Comparison of ENCODE assay signal across 6 fruit fly cellular contexts in genomic region chr2L:19361632-19362142, dm6.
TF ChIP-seq lines count a peak whose summit lies in the region.

No protein-coding gene starts in this region.

- TF ChIP-seq CTCF in whole organism, embryonic (GFP tag; optimal IDR thresholded peaks at IDR 0.05; lab: Kevin White, UChicago): no peak

TF ChIP-seq in Kc167, 6 proteins besides CTCF, POLR2A, EP300 and RAD21:
- peak; percentile 80 for TF ChIP-seq psq (optimal IDR thresholded peaks at IDR 0.05; lab: Kevin White, UChicago)
- no peak for TF ChIP-seq Sin3A (optimal IDR thresholded peaks at IDR 0.05; lab: Kevin White, UChicago)

TF ChIP-seq in whole organism, adult, 20 proteins besides CTCF, POLR2A, EP300 and RAD21:
- TF ChIP-seq cic (GFP tag; optimal IDR thresholded peaks at IDR 0.05; lab: Kevin White, UChicago): no peak
- TF ChIP-seq tj (GFP tag; optimal IDR thresholded peaks at IDR 0.05; lab: Kevin White, UChicago): peak; percentile 67
TF ChIP-seq in whole organism, adult: peak in this region for 1.

TF ChIP-seq in whole organism, embryonic, 481 proteins besides CTCF, POLR2A, EP300 and RAD21 (continues in another document):
- TF ChIP-seq CG4424 (GFP tag; optimal IDR thresholded peaks at IDR 0.05; lab: Kevin White, UChicago): peak; percentile 4
- TF ChIP-seq gsb-n (tag; optimal IDR thresholded peaks at IDR 0.05; lab: Kevin White, UChicago): no peak
- peak; percentile 27 for TF ChIP-seq CG1832 (GFP tag; optimal IDR thresholded peaks at IDR 0.05; lab: Kevin White, UChicago)
- TF ChIP-seq CG17186 (GFP tag; optimal IDR thresholded peaks at IDR 0.05; lab: Kevin White, UChicago): no peak
- TF ChIP-seq CG7745 (tag; optimal IDR thresholded peaks at IDR 0.05; lab: Kevin White, UChicago): no peak
- no peak for TF ChIP-seq onecut (GFP tag; IDR thresholded peaks at IDR 0.05; lab: Robert Waterston, UW)
- TF ChIP-seq CG11247 (GFP tag; IDR thresholded peaks at IDR 0.05; lab: Robert Waterston, UW): no peak
- TF ChIP-seq kni (GFP tag; optimal IDR thresholded peaks at IDR 0.05; lab: Kevin White, UChicago): no peak
- TF ChIP-seq Dll (GFP tag; IDR thresholded peaks at IDR 0.05; lab: Robert Waterston, UW; ENCODE audit: partially characterized antibody): no peak
- TF ChIP-seq CG18599 (GFP tag; optimal IDR thresholded peaks at IDR 0.05; lab: Kevin White, UChicago): no peak
- no peak for TF ChIP-seq CG6683 (GFP tag; optimal IDR thresholded peaks at IDR 0.05; lab: Kevin White, UChicago)
- TF ChIP-seq pb (GFP tag; optimal IDR thresholded peaks at IDR 0.05; lab: Kevin White, UChicago): no peak
- 0 out of 2 replicates have a peak, but pooled peaks have one; percentile 13 for TF ChIP-seq chm (GFP tag; IDR thresholded peaks at IDR 0.05; lab: Robert Waterston, UW)
- no peak for TF ChIP-seq pan (optimal IDR thresholded peaks at IDR 0.05; lab: Kevin White, UChicago)
- no peak for TF ChIP-seq pan (GFP tag; optimal IDR thresholded peaks at IDR 0.05 in 1 of 2, IDR thresholded peaks at IDR 0.05 in 1 of 2)
- no peak for TF ChIP-seq CG1602 (GFP tag; optimal IDR thresholded peaks at IDR 0.05; lab: Kevin White, UChicago)
- TF ChIP-seq Drgx (GFP tag; IDR thresholded peaks at IDR 0.05; lab: Robert Waterston, UW): peak; percentile 53; the same call in 1 of the 2 replicates
- no peak for TF ChIP-seq CG15269 (tag; optimal IDR thresholded peaks at IDR 0.05; lab: Kevin White, UChicago)
- no peak for TF ChIP-seq dm (GFP tag; optimal IDR thresholded peaks at IDR 0.05; lab: Kevin White, UChicago)
- TF ChIP-seq CG14667 (GFP tag; IDR thresholded peaks at IDR 0.05; lab: Robert Waterston, UW): no peak
- TF ChIP-seq sens-2 (GFP tag; IDR thresholded peaks at IDR 0.05; lab: Robert Waterston, UW): no peak
- no peak for TF ChIP-seq Hmx (GFP tag; optimal IDR thresholded peaks at IDR 0.05; lab: Kevin White, UChicago)

TF ChIP-seq in whole organism, prepupa, 60 proteins besides CTCF, POLR2A, EP300 and RAD21 (continues in another document):
- TF ChIP-seq salr (GFP tag; optimal IDR thresholded peaks at IDR 0.05; lab: Kevin White, UChicago) (peak in 1 of 2 experiments; percentile 60), fkh (GFP tag; optimal IDR thresholded peaks at IDR 0.05; lab: Kevin White, UChicago) (no peak), lz (GFP tag; optimal IDR thresholded peaks at IDR 0.05; lab: Kevin White, UChicago) (peak; percentile 78), ss (GFP tag; optimal IDR thresholded peaks at IDR 0.05; lab: Kevin White, UChicago) (peak; percentile 41 to 51), Sox15 (GFP tag; optimal IDR thresholded peaks at IDR 0.05; lab: Kevin White, UChicago) (peak; percentile 69), CG4318 (GFP tag; optimal IDR thresholded peaks at IDR 0.05; lab: Kevin White, UChicago) (peak; percentile 39), fd59A (GFP tag; optimal IDR thresholded peaks at IDR 0.05; lab: Kevin White, UChicago) (peak; percentile 60), net (GFP tag; optimal IDR thresholded peaks at IDR 0.05; lab: Kevin White, UChicago) (peak; percentile 62), CG8632 (GFP tag; optimal IDR thresholded peaks at IDR 0.05; lab: Kevin White, UChicago) (peak; percentile 68), CG6854 (GFP tag; optimal IDR thresholded peaks at IDR 0.05; lab: Kevin White, UChicago) (peak; percentile 32), dac (GFP tag; optimal IDR thresholded peaks at IDR 0.05; lab: Kevin White, UChicago) (no peak), CG10669 (GFP tag; optimal IDR thresholded peaks at IDR 0.05; lab: Kevin White, UChicago) (peak; percentile 68), achi (GFP tag; optimal IDR thresholded peaks at IDR 0.05; lab: Kevin White, UChicago) (peak; percentile 75), Sox14 (GFP tag; optimal IDR thresholded peaks at IDR 0.05; lab: Kevin White, UChicago) (peak; percentile 78), CG8319 (GFP tag; optimal IDR thresholded peaks at IDR 0.05; lab: Kevin White, UChicago) (peak; percentile 67), Hr4 (GFP tag; optimal IDR thresholded peaks at IDR 0.05; lab: Kevin White, UChicago) (peak; percentile 41), Eip93F (GFP tag; optimal IDR thresholded peaks at IDR 0.05; lab: Kevin White, UChicago) (peak; percentile 33), CG6276 (GFP tag; optimal IDR thresholded peaks at IDR 0.05; lab: Kevin White, UChicago) (no peak), CG34406 (GFP tag; optimal IDR thresholded peaks at IDR 0.05; lab: Kevin White, UChicago) (peak; percentile 71), Hr38 (GFP tag; optimal IDR thresholded peaks at IDR 0.05; lab: Kevin White, UChicago) (no peak), CG11902 (GFP tag; optimal IDR thresholded peaks at IDR 0.05; lab: Kevin White, UChicago) (peak; percentile 67), Eip78C (GFP tag; lab: Kevin White, UChicago) (peak; percentile 90), fd85E (GFP tag; optimal IDR thresholded peaks at IDR 0.05; lab: Kevin White, UChicago) (peak; percentile 19)

TF ChIP-seq in whole organism, pupa, 21 proteins besides CTCF, POLR2A, EP300 and RAD21:
- TF ChIP-seq Pif1B (GFP tag; optimal IDR thresholded peaks at IDR 0.05; lab: Kevin White, UChicago): peak; percentile 61
- TF ChIP-seq CG15710 (tag; optimal IDR thresholded peaks at IDR 0.05; lab: Kevin White, UChicago): peak; percentile 61
- TF ChIP-seq Pif1A (GFP tag; optimal IDR thresholded peaks at IDR 0.05; lab: Kevin White, UChicago): peak; percentile 65
- TF ChIP-seq fd96Ca (GFP tag; IDR thresholded peaks at IDR 0.05; lab: Robert Waterston, UW): no peak
- peak; percentile 79 for TF ChIP-seq CG8159 (tag; optimal IDR thresholded peaks at IDR 0.05; lab: Kevin White, UChicago)
- TF ChIP-seq gl (tag; optimal IDR thresholded peaks at IDR 0.05; lab: Kevin White, UChicago): peak; percentile 32
- no peak for TF ChIP-seq CG12605 (GFP tag; IDR thresholded peaks at IDR 0.05; lab: Robert Waterston, UW)
- TF ChIP-seq CG32121 (GFP tag; IDR thresholded peaks at IDR 0.05; lab: Robert Waterston, UW): no peak; the same call in 1 of the 2 replicates
- no peak for TF ChIP-seq rn (GFP tag; IDR thresholded peaks at IDR 0.05; lab: Robert Waterston, UW)
- peak; percentile 59 for TF ChIP-seq CG9948 (tag; optimal IDR thresholded peaks at IDR 0.05; lab: Kevin White, UChicago)
- TF ChIP-seq CG13204 (GFP tag; optimal IDR thresholded peaks at IDR 0.05; lab: Kevin White, UChicago): peak; percentile 58
- peak; percentile 78 for TF ChIP-seq Snoo (tag; optimal IDR thresholded peaks at IDR 0.05; lab: Kevin White, UChicago)
- TF ChIP-seq CG4496 (GFP tag; IDR thresholded peaks at IDR 0.05; lab: Robert Waterston, UW): 0 out of 3 replicates have a peak, but pooled peaks have one; percentile 16
- TF ChIP-seq CG17806 (tag; optimal IDR thresholded peaks at IDR 0.05; lab: Kevin White, UChicago): peak; percentile 55
- TF ChIP-seq CG34367 (tag; optimal IDR thresholded peaks at IDR 0.05; lab: Kevin White, UChicago): peak; percentile 52
- TF ChIP-seq EcR (GFP tag; optimal IDR thresholded peaks at IDR 0.05; lab: Kevin White, UChicago): peak; percentile 23
- peak; percentile 66 for TF ChIP-seq CG14655 (GFP tag; optimal IDR thresholded peaks at IDR 0.05; lab: Kevin White, UChicago)
- peak; percentile 41 for TF ChIP-seq CG8301 (tag; optimal IDR thresholded peaks at IDR 0.05; lab: Kevin White, UChicago)

TF ChIP-seq in whole organism, wandering third instar larva, 38 proteins besides CTCF, POLR2A, EP300 and RAD21:
- TF ChIP-seq rgr (GFP tag; optimal IDR thresholded peaks at IDR 0.05; lab: Kevin White, UChicago): peak; percentile 69
- peak; percentile 77 for TF ChIP-seq h (GFP tag; optimal IDR thresholded peaks at IDR 0.05; lab: Kevin White, UChicago)
- TF ChIP-seq Vsx2 (GFP tag; optimal IDR thresholded peaks at IDR 0.05; lab: Kevin White, UChicago; ENCODE audit: partially characterized antibody): no peak
- TF ChIP-seq Abd-B (GFP tag; optimal IDR thresholded peaks at IDR 0.05; lab: Kevin White, UChicago): no peak
- TF ChIP-seq usp (GFP tag; optimal IDR thresholded peaks at IDR 0.05; lab: Kevin White, UChicago): no peak
- peak; percentile 29 for TF ChIP-seq tai (GFP tag; optimal IDR thresholded peaks at IDR 0.05; lab: Kevin White, UChicago)
- peak; percentile 5 for TF ChIP-seq CG32264 (GFP tag; optimal IDR thresholded peaks at IDR 0.05; lab: Kevin White, UChicago)
- TF ChIP-seq ey (GFP tag; optimal IDR thresholded peaks at IDR 0.05; lab: Kevin White, UChicago): peak; percentile 65
- TF ChIP-seq Sp1 (GFP tag; optimal IDR thresholded peaks at IDR 0.05; lab: Kevin White, UChicago): peak; percentile 80
- TF ChIP-seq br (GFP tag; optimal IDR thresholded peaks at IDR 0.05; lab: Kevin White, UChicago): peak; percentile 56
- no peak for TF ChIP-seq Myc (optimal IDR thresholded peaks at IDR 0.05; lab: Kevin White, UChicago)
- peak in 1 of 2 experiments; percentile 38 for TF ChIP-seq dl (GFP tag; optimal IDR thresholded peaks at IDR 0.05; lab: Kevin White, UChicago; ENCODE audit: insufficient read depth in 1 of 2, partially characterized antibody in 2 of 2)
- peak; percentile 40 for TF ChIP-seq brk (GFP tag; optimal IDR thresholded peaks at IDR 0.05; lab: Kevin White, UChicago)
- TF ChIP-seq fru (GFP tag; optimal IDR thresholded peaks at IDR 0.05; lab: Kevin White, UChicago): peak; percentile 79
- peak; percentile 68 for TF ChIP-seq OdsH (GFP tag; optimal IDR thresholded peaks at IDR 0.05; lab: Kevin White, UChicago)
- peak; percentile 70 for TF ChIP-seq woc (GFP tag; optimal IDR thresholded peaks at IDR 0.05; lab: Kevin White, UChicago)
- no peak for TF ChIP-seq Dfd (GFP tag; optimal IDR thresholded peaks at IDR 0.05; lab: Kevin White, UChicago)
- no peak for TF ChIP-seq CrebA (GFP tag; optimal IDR thresholded peaks at IDR 0.05; lab: Kevin White, UChicago; ENCODE audit: borderline replicate concordance)
- peak in 1 of 2 experiments; percentile 79 for TF ChIP-seq foxo (GFP tag; optimal IDR thresholded peaks at IDR 0.05; lab: Kevin White, UChicago)
- no peak for TF ChIP-seq Rel (GFP tag; optimal IDR thresholded peaks at IDR 0.05; lab: Kevin White, UChicago)
- peak; percentile 26 for TF ChIP-seq Rel (tag; optimal IDR thresholded peaks at IDR 0.05; lab: Kevin White, UChicago)
- TF ChIP-seq dmrt93B (GFP tag; optimal IDR thresholded peaks at IDR 0.05; lab: Kevin White, UChicago): peak; percentile 48
- peak; percentile 58 for TF ChIP-seq CG9705 (GFP tag; optimal IDR thresholded peaks at IDR 0.05; lab: Kevin White, UChicago)
- peak; percentile 84 for TF ChIP-seq HLH106 (tag; optimal IDR thresholded peaks at IDR 0.05; lab: Kevin White, UChicago)
- TF ChIP-seq Mio (GFP tag; optimal IDR thresholded peaks at IDR 0.05; lab: Kevin White, UChicago): no peak
- peak; percentile 89 for TF ChIP-seq psq (GFP tag; optimal IDR thresholded peaks at IDR 0.05; lab: Kevin White, UChicago)
- peak; percentile 3 for TF ChIP-seq Hnf4 (GFP tag; optimal IDR thresholded peaks at IDR 0.05; lab: Kevin White, UChicago)
